Worm (Caenorhabditis elegans) whole organism, L1 larva: ENCODE measurements around the gene rrp-1.

Experiments
- aha-1 ChIP-seq: fragments of 150-350 bp; optimal IDR thresholded peaks from 2 replicates; lab custom pipeline; 2014; ENCODE audit warnings: missing biosample characterization, missing genetic modification characterization
- blmp-1 ChIP-seq: fragments of 150-350 bp; optimal IDR thresholded peaks from 2 replicates; lab custom pipeline; 2014; ENCODE audit warnings: missing biosample characterization, missing genetic modification characterization
- ceh-82 ChIP-seq, 3 experiments: fragments of 150-350 bp in 1 of 3; sonication (generic microtip) in 2 of 3; optimal IDR thresholded peaks; 2 replicates each; lab custom pipeline; 2014 to 2017; ENCODE audit warnings: missing biosample characterization in 3 of 3, missing genetic modification characterization in 3 of 3
- elt-2 ChIP-seq: sonication (generic microtip); optimal IDR thresholded peaks from 2 replicates; lab custom pipeline; 2016; ENCODE audit warnings: missing genetic modification characterization, mild to moderate bottlenecking, inconsistent platforms, missing compliant biosample characterization, missing genetic modification reagents

- TF ChIP-seq aha-1 (tag; lab: Kevin White, UChicago) = no peak
- no peak for TF ChIP-seq elt-2 (tag; lab: Kevin White, UChicago)
- TF ChIP-seq blmp-1 (tag; lab: Kevin White, UChicago) = peak; percentile 90
- no peak for TF ChIP-seq ceh-82 (tag; optimal IDR thresholded peaks at IDR 0.05; lab: Kevin White, UChicago)
These were observed 27.5 kb upstream of the rrp-1 start, which contains the start of gene magu-4 for ce11 chrIV:10009536-10009935.
